Worm (Caenorhabditis elegans) whole organism, young adult: Measurements from ENCODE around the gene H35N09.1.

Source experiments
- Y53F4B.3 ChIP-seq: fragments of 200-800 bp; sonication (Bioruptor generic); IDR thresholded peaks from 2 replicates; pipeline ENCODE4 v1.3.6; 2022; ENCODE audit warnings: missing genetic modification reagents, missing genetic modification characterization, missing compliant biosample characterization
- ZK185.1 ChIP-seq: sonication (generic microtip); optimal IDR thresholded peaks from 2 replicates; lab custom pipeline; 2016; ENCODE audit warnings: mild to moderate bottlenecking, missing genetic modification characterization, missing compliant biosample characterization; ENCODE audit not compliant: poor library complexity, severe bottlenecking
- dpff-1 ChIP-seq: sonication (generic microtip); optimal IDR thresholded peaks from 2 replicates; lab custom pipeline; 2017; ENCODE audit warnings: mild to moderate bottlenecking, missing genetic modification characterization, missing compliant biosample characterization
- dpl-1 ChIP-seq: fragments of 150-350 bp; optimal IDR thresholded peaks from 2 replicates; lab custom pipeline; 2014; ENCODE audit warnings: missing biosample characterization, missing genetic modification reagents, missing genetic modification characterization
- ets-4 ChIP-seq: fragments of 200-800 bp; sonication (Bioruptor generic); optimal IDR thresholded peaks from 2 replicates; lab custom pipeline; 2018; ENCODE audit warnings: mild to moderate bottlenecking, missing genetic modification characterization, missing compliant biosample characterization
- him-1 ChIP-seq: sonication (generic microtip); optimal IDR thresholded peaks from 2 replicates; lab custom pipeline; 2016; ENCODE audit warnings: missing genotype, missing genetic modification reagents, missing genetic modification characterization, missing compliant biosample characterization
- hsf-1 ChIP-seq: fragments of 200-800 bp; sonication (Bioruptor generic); IDR thresholded peaks from 2 replicates; pipeline ENCODE4 v1.3.6; 2022; ENCODE audit warnings: missing genetic modification reagents, missing genetic modification characterization, missing compliant biosample characterization
- lin-35 ChIP-seq, 3 experiments: fragments of 150-350 bp in 2 of 3; sonication (generic microtip) in 1 of 3; optimal IDR thresholded peaks; 2 replicates each; lab custom pipeline; 2014 to 2018; ENCODE audit warnings: missing biosample characterization in 3 of 3, missing genetic modification characterization in 3 of 3, missing genetic modification reagents in 3 of 3
- sdz-38 ChIP-seq: sonication (generic microtip); optimal IDR thresholded peaks from 2 replicates; lab custom pipeline; 2016; ENCODE audit warnings: missing genotype, missing genetic modification characterization, missing compliant biosample characterization
- snpc-4 ChIP-seq, 5 experiments: fragments of 150-350 bp in 1 of 5; sonication (generic microtip) in 4 of 5; optimal IDR thresholded peaks; 2 replicates each; lab custom pipeline; 2014 to 2018; ENCODE audit warnings: missing genetic modification characterization in 5 of 5, missing biosample characterization in 3 of 5, antibody characterized with exemption in 2 of 5, mild to moderate bottlenecking in 2 of 5, missing compliant biosample characterization in 2 of 5, missing genotype in 2 of 5, moderate library complexity in 2 of 5, missing genetic modification reagents in 1 of 5
- sptf-2 ChIP-seq: fragments of 200-800 bp; sonication (Bioruptor generic); optimal IDR thresholded peaks from 2 replicates; lab custom pipeline; 2018; ENCODE audit warnings: mild to moderate bottlenecking, missing genetic modification characterization, missing compliant biosample characterization
- tlf-1 ChIP-seq: fragments of 200-800 bp; sonication (Bioruptor generic); optimal IDR thresholded peaks from 2 replicates; lab custom pipeline; 2018; ENCODE audit warnings: mild to moderate bottlenecking, missing genetic modification characterization, missing compliant biosample characterization
- xnd-1 ChIP-seq: sonication (generic microtip); optimal IDR thresholded peaks from 2 replicates; lab custom pipeline; 2016; ENCODE audit warnings: missing genotype, missing genetic modification reagents, missing genetic modification characterization, missing compliant biosample characterization
- ztf-28 ChIP-seq: fragments of 200-800 bp; sonication (Bioruptor generic); IDR thresholded peaks from 2 replicates; pipeline ENCODE4 v1.3.6; 2022; ENCODE audit warnings: missing genetic modification reagents, missing genetic modification characterization, missing compliant biosample characterization

DNA sequence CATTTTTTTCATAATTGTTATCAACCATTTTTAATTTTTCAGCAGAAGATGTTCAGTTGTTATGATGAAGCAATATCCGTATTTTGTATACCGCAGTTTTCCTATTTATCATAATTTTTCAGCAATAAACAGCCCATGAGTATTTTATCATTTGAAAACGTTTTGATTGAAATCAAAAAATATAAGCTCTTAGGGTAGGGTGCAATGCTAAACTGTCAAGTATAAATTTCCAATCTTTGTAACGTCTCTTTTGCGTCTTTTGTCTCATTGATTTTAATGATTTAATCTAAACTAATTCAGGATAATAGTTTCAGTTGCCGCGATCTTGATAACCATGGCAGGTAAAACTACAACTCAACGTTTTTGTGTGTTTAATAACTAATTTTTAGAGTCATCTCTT, 3.9 kb upstream of the H35N09.1 start, which contains the start of gene F18E9.1:
- TF ChIP-seq tlf-1 (GFP tag; lab: Kevin White, UChicago) (no peak), sdz-38 (tag; lab: Kevin White, UChicago) (no peak), hsf-1 (no peak), Y53F4B.3 (no peak), lin-35 (GFP tag; optimal IDR thresholded peaks at IDR 0.05; lab: Kevin White, UChicago) (no peak), dpl-1 (GFP tag; lab: Kevin White, UChicago) (no peak), ztf-28 (GFP tag; lab: Robert Waterston, UW) (no peak), him-1 (no peak), sptf-2 (GFP tag; lab: Kevin White, UChicago) (no peak), ZK185.1 (no peak), xnd-1 (tag; lab: Kevin White, UChicago) (no peak), dpff-1 (tag; lab: Kevin White, UChicago) (no peak), ets-4 (GFP tag; lab: Kevin White, UChicago) (no peak), snpc-4 (GFP tag; optimal IDR thresholded peaks at IDR 0.05; lab: Kevin White, UChicago) (no peak), snpc-4 (tag; optimal IDR thresholded peaks at IDR 0.05; lab: Kevin White, UChicago) (no peak)
